Worm (Caenorhabditis elegans) whole organism, young adult: Measurements from ENCODE around the gene Y7A5A.3.

Experiments
- F49E8.2 ChIP-seq: sonication (generic microtip); optimal IDR thresholded peaks from 3 replicates; lab custom pipeline; 2017; ENCODE audit warnings: missing genetic modification characterization, mild to moderate bottlenecking, missing compliant biosample characterization, antibody characterized with exemption, moderate library complexity; ENCODE audit not compliant: insufficient read depth
- Y53F4B.3 ChIP-seq: fragments of 200-800 bp; sonication (Bioruptor generic); IDR thresholded peaks from 2 replicates; pipeline ENCODE4 v1.3.6; 2022; ENCODE audit warnings: missing genetic modification reagents, missing genetic modification characterization, missing compliant biosample characterization
- ama-1 ChIP-seq, 3 experiments: fragments of 150-350 bp in 1 of 3; sonication (generic microtip) in 2 of 3; optimal IDR thresholded peaks; 2 replicates each; lab custom pipeline; 2014 to 2018; ENCODE audit warnings: missing biosample characterization in 2 of 3, missing genetic modification characterization in 2 of 3, missing genetic modification reagents in 2 of 3
- attf-5 ChIP-seq: fragments of 200-800 bp; sonication (Bioruptor generic); optimal IDR thresholded peaks from 2 replicates; lab custom pipeline; 2018; ENCODE audit warnings: mild to moderate bottlenecking, missing genetic modification characterization, missing compliant biosample characterization
- gei-17 ChIP-seq: fragments of 200-800 bp; sonication (Bioruptor generic); optimal IDR thresholded peaks from 2 replicates; lab custom pipeline; 2018; ENCODE audit warnings: mild to moderate bottlenecking, missing genetic modification characterization, missing compliant biosample characterization
- lin-35 ChIP-seq, 3 experiments: fragments of 150-350 bp in 2 of 3; sonication (generic microtip) in 1 of 3; optimal IDR thresholded peaks; 2 replicates each; lab custom pipeline; 2014 to 2018; ENCODE audit warnings: missing biosample characterization in 3 of 3, missing genetic modification characterization in 3 of 3, missing genetic modification reagents in 3 of 3
- madf-3 ChIP-seq: fragments of 200-800 bp; sonication (Bioruptor generic); IDR thresholded peaks from 2 replicates; pipeline ENCODE4 v1.3.6; 2022; ENCODE audit warnings: missing genetic modification reagents, missing genetic modification characterization, missing compliant biosample characterization
- madf-8 ChIP-seq: fragments of 200-800 bp; sonication (Bioruptor generic); conservative IDR thresholded peaks from 2 replicates; pipeline ENCODE4 v1.3.6; 2022; ENCODE audit warnings: missing genetic modification reagents, missing genetic modification characterization, missing compliant biosample characterization
- mel-28 ChIP-seq: sonication (generic microtip); optimal IDR thresholded peaks from 2 replicates; lab custom pipeline; 2016; ENCODE audit warnings: borderline replicate concordance, mild to moderate bottlenecking, missing genetic modification characterization, missing compliant biosample characterization
- rcor-1 ChIP-seq: fragments of 200-800 bp; sonication (Bioruptor generic); IDR thresholded peaks from 2 replicates; pipeline ENCODE4 v1.3.6; 2022; ENCODE audit warnings: missing genetic modification reagents, missing genetic modification characterization, missing compliant biosample characterization
- unc-130 ChIP-seq: sonication (generic microtip); optimal IDR thresholded peaks from 2 replicates; lab custom pipeline; 2016; ENCODE audit warnings: missing genetic modification reagents, missing genetic modification characterization, missing compliant biosample characterization

DNA sequence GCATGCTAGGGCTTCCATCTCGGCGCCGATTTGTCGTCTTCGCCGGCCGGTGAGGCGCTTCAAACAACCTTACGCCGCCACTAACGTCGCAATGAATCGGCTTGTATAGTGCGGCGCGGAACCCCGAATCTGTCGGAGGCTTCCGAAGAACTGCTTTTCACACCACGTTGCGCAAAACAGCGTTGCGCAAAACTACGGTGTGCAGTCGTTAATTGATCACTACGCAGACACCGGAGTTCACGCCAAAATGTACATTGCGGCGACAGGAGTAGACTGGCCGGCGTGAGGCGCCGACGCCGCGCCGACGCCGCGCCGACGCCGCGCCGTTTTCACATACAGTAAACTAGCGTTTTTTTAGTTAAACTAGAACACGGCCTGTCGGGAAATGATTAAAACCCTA is 17.4 kb upstream of the Y7A5A.3 start:
- TF ChIP-seq unc-130 (GFP tag; lab: Kevin White, UChicago) (no peak), madf-3 (GFP tag; lab: Robert Waterston, UW) (no peak), Y53F4B.3 (no peak), gei-17 (GFP tag; lab: Kevin White, UChicago) (no peak), mel-28 (tag; lab: Kevin White, UChicago) (no peak), attf-5 (no peak), madf-8 (GFP tag; lab: Robert Waterston, UW) (no peak), ama-1 (optimal IDR thresholded peaks at IDR 0.05; lab: Kevin White, UChicago) (no peak), ama-1 (GFP tag; optimal IDR thresholded peaks at IDR 0.05; lab: Kevin White, UChicago) (no peak), F49E8.2 (no peak), lin-35 (GFP tag; optimal IDR thresholded peaks at IDR 0.05; lab: Kevin White, UChicago) (no peak), rcor-1 (GFP tag; lab: Robert Waterston, UW) (no peak)
